Fruit fly (Drosophila melanogaster) whole organism, embryonic: ENCODE data around the gene Plap.
A peak's percentile ranks its signal among the peaks of the same experiment; 100 is the strongest.

Experiments
- B-H1 ChIP-seq: fragments of 200-800 bp; sonication (Bioruptor generic); IDR thresholded peaks from 3 replicates; pipeline ENCODE4 v1.3.6; 2022; ENCODE audit warnings: missing biosample characterization, missing genetic modification characterization
- BtbVII ChIP-seq: fragments of 200-800 bp; sonication (Bioruptor generic); optimal IDR thresholded peaks from 3 replicates; lab custom pipeline; 2017; ENCODE audit warnings: missing biosample characterization, mild to moderate bottlenecking, missing genetic modification characterization
- CG1529 ChIP-seq: fragments of 200-800 bp; sonication (Bioruptor generic); optimal IDR thresholded peaks from 3 replicates; lab custom pipeline; 2018; ENCODE audit warnings: missing biosample characterization, missing genetic modification characterization
- CG17186 ChIP-seq: fragments of 200-800 bp; sonication (Bioruptor generic); optimal IDR thresholded peaks from 3 replicates; lab custom pipeline; 2017; ENCODE audit warnings: missing biosample characterization, missing genetic modification reagents, missing genetic modification characterization
- CG17359 ChIP-seq: fragments of 200-800 bp; sonication (Bioruptor generic); optimal IDR thresholded peaks from 3 replicates; lab custom pipeline; 2018; ENCODE audit warnings: missing biosample characterization, mild to moderate bottlenecking, missing genetic modification characterization, moderate library complexity
- CG17361 ChIP-seq: fragments of 200-800 bp; sonication (Bioruptor generic); IDR thresholded peaks from 3 replicates; pipeline ENCODE4 v1.3.6; 2022; ENCODE audit warnings: missing biosample characterization, missing genetic modification characterization
- CG17385 ChIP-seq: fragments of 200-800 bp; sonication (Bioruptor generic); optimal IDR thresholded peaks from 3 replicates; lab custom pipeline; 2018; ENCODE audit warnings: missing biosample characterization, mild to moderate bottlenecking, missing genetic modification characterization
- CG18262 ChIP-seq: fragments of 200-800 bp; optimal IDR thresholded peaks from 3 replicates; lab custom pipeline; 2019; ENCODE audit warnings: missing biosample characterization, mild to moderate bottlenecking, missing genetic modification characterization, moderate library complexity
- CG18619 ChIP-seq: fragments of 200-800 bp; sonication (Bioruptor generic); optimal IDR thresholded peaks from 3 replicates; lab custom pipeline; 2017; ENCODE audit warnings: missing biosample characterization, mild to moderate bottlenecking, missing genetic modification characterization
- CG2202 ChIP-seq: fragments of 200-800 bp; sonication (Bioruptor generic); optimal IDR thresholded peaks from 2 replicates; lab custom pipeline; 2018; ENCODE audit warnings: missing biosample characterization, mild to moderate bottlenecking, missing genetic modification characterization
- CG2875 ChIP-seq: fragments of 200-800 bp; sonication (Bioruptor generic); optimal IDR thresholded peaks from 2 replicates; lab custom pipeline; 2017; ENCODE audit warnings: missing biosample characterization, mild to moderate bottlenecking, missing genetic modification characterization, missing genetic modification reagents
- CG32767 ChIP-seq: fragments of 200-800 bp; sonication (Bioruptor generic); IDR thresholded peaks from 2 replicates; pipeline ENCODE4 v1.3.6; 2022; ENCODE audit warnings: missing biosample characterization, missing genetic modification characterization
- CG3726 ChIP-seq: fragments of 200-800 bp; sonication (Bioruptor generic); IDR thresholded peaks from 3 replicates; pipeline ENCODE4, ENCODE4 v1.3.6; 2022; ENCODE audit warnings: missing biosample characterization, missing genetic modification characterization
- CG42726 ChIP-seq: fragments of 200-800 bp; sonication (Bioruptor generic); IDR thresholded peaks from 2 replicates; pipeline ENCODE4 v1.3.6; 2022; ENCODE audit warnings: missing biosample characterization, missing genetic modification characterization; ENCODE audit not compliant: partially characterized antibody
- CG4328 ChIP-seq: fragments of 200-800 bp; sonication (Bioruptor generic); optimal IDR thresholded peaks from 3 replicates; lab custom pipeline; 2017; ENCODE audit warnings: missing biosample characterization, missing genetic modification reagents, missing genetic modification characterization
- CG4404 ChIP-seq: fragments of 200-800 bp; sonication (Bioruptor generic); IDR thresholded peaks from 2 replicates; pipeline ENCODE4 v1.3.6; 2022; ENCODE audit warnings: missing biosample characterization, missing genetic modification characterization
- CG5953 ChIP-seq: fragments of 200-800 bp; sonication (Bioruptor generic); IDR thresholded peaks from 2 replicates; pipeline ENCODE4 v1.3.6; 2022; ENCODE audit warnings: missing biosample characterization, missing genetic modification characterization
- CG6654 ChIP-seq: fragments of 200-800 bp; sonication (Bioruptor generic); optimal IDR thresholded peaks from 2 replicates; lab custom pipeline; 2017; ENCODE audit warnings: missing biosample characterization, mild to moderate bottlenecking, missing genetic modification characterization
- CG6854 ChIP-seq: fragments of 200-800 bp; sonication (Bioruptor generic); optimal IDR thresholded peaks from 3 replicates; lab custom pipeline; 2017; ENCODE audit warnings: missing biosample characterization, mild to moderate bottlenecking, missing genetic modification characterization
- CG7372 ChIP-seq: fragments of 200-800 bp; sonication (Bioruptor generic); IDR thresholded peaks from 2 replicates; pipeline ENCODE4 v1.3.6; 2022; ENCODE audit warnings: missing biosample characterization, missing genetic modification characterization
- CG8281 ChIP-seq: fragments of 200-800 bp; sonication (Bioruptor generic); optimal IDR thresholded peaks from 2 replicates; lab custom pipeline; 2018; ENCODE audit warnings: missing biosample characterization, mild to moderate bottlenecking, missing genetic modification characterization, moderate library complexity
- CG8478 ChIP-seq: fragments of >200 bp; optimal IDR thresholded peaks from 2 replicates; lab custom pipeline; 2018
- CoRest ChIP-seq: fragments of 200-800 bp; sonication (Bioruptor generic); optimal IDR thresholded peaks from 3 replicates; lab custom pipeline; 2018; ENCODE audit warnings: missing biosample characterization, mild to moderate bottlenecking, missing genetic modification characterization, moderate library complexity
- CrebB ChIP-seq: fragments of 200-800 bp; sonication (Bioruptor generic); optimal IDR thresholded peaks from 3 replicates; lab custom pipeline; 2018; ENCODE audit warnings: missing biosample characterization, mild to moderate bottlenecking, missing genetic modification characterization
- E2f1 ChIP-seq: fragments of 200-800 bp; sonication (Bioruptor generic); IDR thresholded peaks from 2 replicates; pipeline ENCODE4 v1.3.6; 2022; ENCODE audit warnings: missing biosample characterization, missing genetic modification characterization
- E2f2 ChIP-seq: fragments of 200-800 bp; sonication (Bioruptor generic); IDR thresholded peaks from 2 replicates; pipeline ENCODE4 v1.3.6; 2022; ENCODE audit warnings: missing biosample characterization, missing genetic modification characterization
- Ets97D ChIP-seq: fragments of 200-800 bp; sonication (Bioruptor generic); optimal IDR thresholded peaks from 3 replicates; lab custom pipeline; 2016; ENCODE audit warnings: missing biosample characterization, missing genetic modification characterization
- Gug ChIP-seq: fragments of 200-800 bp; sonication (Bioruptor generic); IDR thresholded peaks from 4 replicates; pipeline ENCODE4 v1.3.6; 2022; ENCODE audit warnings: missing biosample characterization, missing genetic modification characterization
- Hand ChIP-seq: fragments of 200-800 bp; sonication (Bioruptor generic); optimal IDR thresholded peaks from 2 replicates; lab custom pipeline; 2017; ENCODE audit warnings: mild to moderate bottlenecking, missing biosample characterization, missing genetic modification reagents, missing genetic modification characterization
- HmgD ChIP-seq: fragments of 200-800 bp; sonication (Bioruptor generic); optimal IDR thresholded peaks from 3 replicates; lab custom pipeline; 2016; ENCODE audit warnings: missing biosample characterization, missing genetic modification characterization
- Jarid2 ChIP-seq: fragments of 200-800 bp; sonication (Bioruptor generic); optimal IDR thresholded peaks from 3 replicates; lab custom pipeline; 2017; ENCODE audit warnings: mild to moderate bottlenecking, missing biosample characterization, missing genetic modification reagents, missing genetic modification characterization
- MBD-R2 ChIP-seq: fragments of 200-800 bp; sonication (Bioruptor generic); IDR thresholded peaks from 2 replicates; pipeline ENCODE4 v1.3.6; 2022; ENCODE audit warnings: missing biosample characterization, missing genetic modification characterization
- Nf-YA ChIP-seq: fragments of 200-800 bp; sonication (Bioruptor generic); IDR thresholded peaks from 2 replicates; pipeline ENCODE4 v1.3.6; 2022; ENCODE audit warnings: missing biosample characterization, missing genetic modification characterization
- NfI ChIP-seq: fragments of 200-800 bp; sonication (Bioruptor generic); optimal IDR thresholded peaks from 3 replicates; lab custom pipeline; 2018; ENCODE audit warnings: missing biosample characterization, mild to moderate bottlenecking, missing genetic modification characterization, moderate library complexity
- Oaz ChIP-seq: fragments of 200-800 bp; sonication (Bioruptor generic); IDR thresholded peaks from 2 replicates; pipeline ENCODE4 v1.3.6; 2022; ENCODE audit warnings: missing biosample characterization, missing genetic modification characterization
- Scr ChIP-seq: fragments of 200-800 bp; sonication (Bioruptor generic); IDR thresholded peaks from 2 replicates; pipeline ENCODE4 v1.3.6; 2022; ENCODE audit warnings: missing biosample characterization, missing genetic modification characterization; ENCODE audit not compliant: partially characterized antibody
- ase ChIP-seq: fragments of 200-800 bp; sonication (Bioruptor generic); IDR thresholded peaks from 3 replicates; pipeline ENCODE4 v1.3.6; 2022; ENCODE audit warnings: missing biosample characterization, missing genetic modification characterization
- cg ChIP-seq: fragments of 200-800 bp; sonication (Bioruptor generic); optimal IDR thresholded peaks from 3 replicates; lab custom pipeline; 2019; ENCODE audit warnings: missing biosample characterization, mild to moderate bottlenecking, missing genetic modification characterization, moderate library complexity
- dpn ChIP-seq, 2 experiments: fragments of 200-800 bp; sonication (Bioruptor generic); optimal IDR thresholded peaks; 3 replicates each; lab custom pipeline; 2016; ENCODE audit warnings: missing biosample characterization in 2 of 2, missing genetic modification characterization in 2 of 2
- ftz-f1 ChIP-seq: fragments of 200-800 bp; sonication (Bioruptor generic); optimal IDR thresholded peaks from 2 replicates; lab custom pipeline; 2016; ENCODE audit warnings: missing biosample characterization, missing genetic modification characterization
- ham ChIP-seq: fragments of 200-800 bp; sonication (Bioruptor generic); IDR thresholded peaks from 2 replicates; pipeline ENCODE4 v1.3.6; 2022; ENCODE audit warnings: missing biosample characterization, missing genetic modification characterization
- mirr ChIP-seq: fragments of 200-800 bp; sonication (Bioruptor generic); optimal IDR thresholded peaks from 3 replicates; lab custom pipeline; 2018; ENCODE audit warnings: missing biosample characterization, mild to moderate bottlenecking, missing genetic modification characterization
- mld ChIP-seq: fragments of 200-800 bp; sonication (Bioruptor generic); IDR thresholded peaks from 3 replicates; pipeline ENCODE4 v1.3.6; 2022; ENCODE audit warnings: missing biosample characterization, missing genetic modification characterization; ENCODE audit not compliant: partially characterized antibody
- otp ChIP-seq: fragments of 200-800 bp; sonication (Bioruptor generic); IDR thresholded peaks from 3 replicates; pipeline ENCODE4, ENCODE4 v1.3.6; 2022; ENCODE audit warnings: missing biosample characterization, missing genetic modification characterization
- run ChIP-seq: fragments of 200-800 bp; sonication (Bioruptor generic); optimal IDR thresholded peaks from 3 replicates; lab custom pipeline; 2018; ENCODE audit warnings: missing biosample characterization, mild to moderate bottlenecking, missing genetic modification characterization
- sima ChIP-seq: fragments of 200-800 bp; sonication (Bioruptor generic); optimal IDR thresholded peaks from 2 replicates; lab custom pipeline; 2016; ENCODE audit warnings: missing biosample characterization, missing genetic modification characterization
- wdn ChIP-seq: fragments of 200-800 bp; sonication (Bioruptor generic); IDR thresholded peaks from 2 replicates; pipeline ENCODE4 v1.3.6; 2022; ENCODE audit warnings: missing biosample characterization, missing genetic modification characterization
- wor ChIP-seq: fragments of 200-800 bp; sonication (Bioruptor generic); IDR thresholded peaks from 2 replicates; pipeline ENCODE4 v1.3.6; 2022; ENCODE audit warnings: missing biosample characterization, missing genetic modification characterization
- zen2 ChIP-seq: fragments of 200-800 bp; sonication (Bioruptor generic); IDR thresholded peaks from 3 replicates; pipeline ENCODE4 v1.3.6; 2022; ENCODE audit warnings: missing biosample characterization, missing genetic modification characterization; ENCODE audit not compliant: partially characterized antibody

Plap gene

dm6 chr2L:1185642-1186497 is 15.7 kb upstream of the Plap start, which contains the start of gene CG5001 (continued):
- TF ChIP-seq CG6854 (GFP tag; lab: Kevin White, UChicago) (peak; percentile 61), sima (GFP tag; lab: Kevin White, UChicago) (peak; percentile 7), B-H1 (GFP tag; lab: Robert Waterston, UW) (peak; percentile 76), BtbVII (peak; percentile 83), CG3726 (GFP tag; lab: Robert Waterston, UW) (peak; percentile 64; the same call in 2 of the 3 replicates), cg (GFP tag; lab: Kevin White, UChicago) (peak; percentile 62), CG6654 (GFP tag; lab: Kevin White, UChicago) (peak; percentile 47), CG32767 (GFP tag; lab: Robert Waterston, UW) (peak; percentile 54), CG8281 (tag; lab: Kevin White, UChicago) (peak; percentile 51), Gug (peak; percentile 76; the same call in 3 of the 4 replicates), CG17186 (GFP tag; lab: Kevin White, UChicago) (no peak), mirr (GFP tag; lab: Kevin White, UChicago) (peak; percentile 63), CG18619 (GFP tag; lab: Kevin White, UChicago) (peak; percentile 64), Hand (GFP tag; lab: Kevin White, UChicago) (peak; percentile 57), wor (GFP tag; lab: Robert Waterston, UW) (peak; percentile 51; the same call in 1 of the 2 replicates), CG2202 (peak; percentile 68), CG17359 (tag; lab: Kevin White, UChicago) (peak; percentile 95), E2f1 (GFP tag; lab: Robert Waterston, UW) (peak; percentile 88), CG18262 (tag; lab: Kevin White, UChicago) (peak; percentile 90), Scr (GFP tag; lab: Robert Waterston, UW) (0 out of 2 replicates have a peak, but pooled peaks have one; percentile 12), Oaz (GFP tag; lab: Robert Waterston, UW) (peak; percentile 68), ham (GFP tag; lab: Robert Waterston, UW) (no peak), CG5953 (GFP tag; lab: Robert Waterston, UW) (peak; percentile 74; the same call in 1 of the 2 replicates), Jarid2 (GFP tag; lab: Kevin White, UChicago) (peak; percentile 83), ase (GFP tag; lab: Robert Waterston, UW) (peak; percentile 87), HmgD (GFP tag; lab: Kevin White, UChicago) (no peak), CG7372 (GFP tag; lab: Robert Waterston, UW) (peak; percentile 80), dpn (GFP tag; optimal IDR thresholded peaks at IDR 0.05; lab: Kevin White, UChicago) (peak; percentile 77 to 86), E2f2 (GFP tag; lab: Robert Waterston, UW) (peak; percentile 61), mld (GFP tag; lab: Robert Waterston, UW) (no peak), CG17361 (peak; percentile 84), CG42726 (no peak), CG4328 (GFP tag; lab: Kevin White, UChicago) (peak; percentile 84), CG1529 (GFP tag; lab: Kevin White, UChicago) (no peak), CG2875 (GFP tag; lab: Kevin White, UChicago) (no peak), CrebB (tag; lab: Kevin White, UChicago) (peak; percentile 69), NfI (GFP tag; lab: Kevin White, UChicago) (peak; percentile 79), CG4404 (GFP tag; lab: Robert Waterston, UW) (peak; percentile 41; the same call in 1 of the 2 replicates), run (tag; lab: Kevin White, UChicago) (peak; percentile 92), Ets97D (GFP tag; lab: Kevin White, UChicago) (peak; percentile 34), Nf-YA (GFP tag; lab: Robert Waterston, UW) (peak; percentile 76), wdn (GFP tag; lab: Robert Waterston, UW) (peak; percentile 43), CG8478 (lab: Kevin White, UChicago) (no peak), zen2 (GFP tag; lab: Robert Waterston, UW) (no peak), ftz-f1 (peak; percentile 40), otp (GFP tag; lab: Robert Waterston, UW) (peak; percentile 76), MBD-R2 (peak; percentile 69), CoRest (tag; lab: Kevin White, UChicago) (peak; percentile 89), CG17385 (GFP tag; lab: Kevin White, UChicago) (peak; percentile 77)
